Fruit fly (Drosophila melanogaster) whole organism, prepupa: ENCODE results near the gene CG42353.

ENCODE experiments used
- Blimp-1 ChIP-seq: fragments of 200-800 bp; sonication (Bioruptor generic); optimal IDR thresholded peaks from 3 replicates; lab custom pipeline; 2017; ENCODE audit warnings: missing biosample characterization, missing genetic modification characterization, mild to moderate bottlenecking, moderate library complexity, missing genetic modification reagents
- CG10669 ChIP-seq: fragments of 200-800 bp; sonication (Bioruptor generic); optimal IDR thresholded peaks from 3 replicates; lab custom pipeline; 2018; ENCODE audit warnings: missing biosample characterization, mild to moderate bottlenecking, missing genetic modification characterization, moderate library complexity
- CG11762 ChIP-seq: fragments of 200-800 bp; sonication (Bioruptor generic); optimal IDR thresholded peaks from 3 replicates; lab custom pipeline; 2016; ENCODE audit warnings: missing biosample characterization, missing genetic modification characterization; ENCODE audit not compliant: insufficient read depth
- CG11902 ChIP-seq: fragments of 200-800 bp; sonication (Bioruptor generic); optimal IDR thresholded peaks from 3 replicates; lab custom pipeline; 2016; ENCODE audit warnings: missing biosample characterization, missing genetic modification characterization
- CG15336 ChIP-seq: fragments of 200-800 bp; sonication (Bioruptor generic); IDR thresholded peaks from 2 replicates; pipeline ENCODE4 v1.3.6; 2022; ENCODE audit warnings: missing biosample characterization, missing genetic modification characterization
- CG16779 ChIP-seq: fragments of 200-800 bp; sonication (Bioruptor generic); optimal IDR thresholded peaks from 3 replicates; lab custom pipeline; 2017; ENCODE audit warnings: missing biosample characterization, mild to moderate bottlenecking, missing genetic modification characterization
- CG3032 ChIP-seq: fragments of 200-800 bp; optimal IDR thresholded peaks from 2 replicates; lab custom pipeline; 2019; ENCODE audit warnings: missing biosample characterization, mild to moderate bottlenecking, missing genetic modification characterization, moderate library complexity
- CG31627 ChIP-seq: fragments of 200-800 bp; sonication (Bioruptor generic); optimal IDR thresholded peaks from 3 replicates; lab custom pipeline; 2016; ENCODE audit warnings: missing biosample characterization, missing genetic modification characterization
- CG32006 ChIP-seq: fragments of 200-800 bp; sonication (Bioruptor generic); optimal IDR thresholded peaks from 3 replicates; lab custom pipeline; 2017; ENCODE audit warnings: missing biosample characterization, mild to moderate bottlenecking, missing genetic modification characterization
- CG34406 ChIP-seq: fragments of 200-800 bp; sonication (Bioruptor generic); optimal IDR thresholded peaks from 3 replicates; lab custom pipeline; 2016; ENCODE audit warnings: missing biosample characterization, missing genetic modification characterization
- CG3919 ChIP-seq: fragments of 200-800 bp; sonication (Bioruptor generic); optimal IDR thresholded peaks from 3 replicates; lab custom pipeline; 2016; ENCODE audit warnings: missing biosample characterization, missing genetic modification characterization
- CG4318 ChIP-seq: fragments of 200-800 bp; sonication (Bioruptor generic); optimal IDR thresholded peaks from 3 replicates; lab custom pipeline; 2017; ENCODE audit warnings: missing biosample characterization, mild to moderate bottlenecking, missing genetic modification characterization
- CG6163 ChIP-seq: fragments of 200-800 bp; sonication (Bioruptor generic); IDR thresholded peaks from 3 replicates; pipeline ENCODE4 v1.3.6; 2022; ENCODE audit warnings: missing biosample characterization, missing genetic modification characterization
- CG6276 ChIP-seq: fragments of 200-800 bp; sonication (Bioruptor generic); optimal IDR thresholded peaks from 2 replicates; lab custom pipeline; 2017; ENCODE audit warnings: missing biosample characterization, mild to moderate bottlenecking, missing genetic modification characterization
- CG6792 ChIP-seq: fragments of 200-800 bp; sonication (Bioruptor generic); optimal IDR thresholded peaks from 3 replicates; lab custom pipeline; 2016; ENCODE audit warnings: missing biosample characterization, missing genetic modification characterization
- CG6808 ChIP-seq: fragments of 200-800 bp; sonication (Bioruptor generic); optimal IDR thresholded peaks from 3 replicates; lab custom pipeline; 2017; ENCODE audit warnings: missing biosample characterization, missing genetic modification characterization, mild to moderate bottlenecking, moderate library complexity, missing genetic modification reagents
- CG6854 ChIP-seq: fragments of 200-800 bp; sonication (Bioruptor generic); optimal IDR thresholded peaks from 2 replicates; lab custom pipeline; 2017; ENCODE audit warnings: missing biosample characterization, mild to moderate bottlenecking, missing genetic modification characterization
- CG8119 ChIP-seq: fragments of 200-800 bp; sonication (Bioruptor generic); IDR thresholded peaks from 3 replicates; pipeline ENCODE4 v1.3.6; 2022; ENCODE audit warnings: missing biosample characterization, missing genetic modification characterization
- CG8319 ChIP-seq: fragments of 200-800 bp; sonication (Bioruptor generic); optimal IDR thresholded peaks from 3 replicates; lab custom pipeline; 2016; ENCODE audit warnings: missing biosample characterization, missing genetic modification characterization
- CG8632 ChIP-seq: fragments of 200-800 bp; sonication (Bioruptor generic); optimal IDR thresholded peaks from 3 replicates; lab custom pipeline; 2016; ENCODE audit warnings: missing biosample characterization, missing genetic modification characterization
- Eip78C ChIP-seq: fragments of 200-800 bp; sonication (Bioruptor generic); peaks from one replicate; lab custom pipeline; 2016; ENCODE audit warnings: missing biosample characterization, missing genetic modification characterization
- Eip93F ChIP-seq: fragments of 200-800 bp; sonication (Bioruptor generic); optimal IDR thresholded peaks from 2 replicates; lab custom pipeline; 2016; ENCODE audit warnings: missing biosample characterization, mild to moderate bottlenecking, missing genetic modification characterization
- Ets21C ChIP-seq: fragments of 200-800 bp; sonication (Bioruptor generic); optimal IDR thresholded peaks from 3 replicates; lab custom pipeline; 2016; ENCODE audit warnings: missing biosample characterization, missing genetic modification characterization
- Ets96B ChIP-seq: fragments of 200-800 bp; optimal IDR thresholded peaks from 2 replicates; lab custom pipeline; 2019; ENCODE audit warnings: missing biosample characterization, mild to moderate bottlenecking, missing genetic modification characterization, moderate library complexity
- Gug ChIP-seq: fragments of 200-800 bp; sonication (Bioruptor generic); IDR thresholded peaks from 2 replicates; pipeline ENCODE4 v1.3.6; 2022; ENCODE audit warnings: missing biosample characterization, missing genetic modification characterization
- Hr38 ChIP-seq: sonication (Bioruptor generic); optimal IDR thresholded peaks from 2 replicates; lab custom pipeline; 2016; ENCODE audit warnings: missing biosample characterization, missing genetic modification characterization
- Hr39 ChIP-seq: fragments of 200-800 bp; sonication (Bioruptor generic); optimal IDR thresholded peaks from 2 replicates; lab custom pipeline; 2016; ENCODE audit warnings: missing biosample characterization, missing genetic modification characterization
- Hr4 ChIP-seq: fragments of 200-800 bp; sonication (Bioruptor generic); optimal IDR thresholded peaks from 3 replicates; lab custom pipeline; 2016; ENCODE audit warnings: missing biosample characterization, missing genetic modification characterization
- Lpt ChIP-seq: fragments of 200-800 bp; sonication (Bioruptor generic); optimal IDR thresholded peaks from 3 replicates; lab custom pipeline; 2016; ENCODE audit warnings: missing biosample characterization, missing genetic modification characterization
- Met ChIP-seq: fragments of 200-800 bp; sonication (Bioruptor generic); optimal IDR thresholded peaks from 3 replicates; lab custom pipeline; 2016; ENCODE audit warnings: missing biosample characterization, missing genetic modification characterization
- Smox ChIP-seq: fragments of 200-800 bp; sonication (Bioruptor generic); optimal IDR thresholded peaks from 3 replicates; lab custom pipeline; 2016; ENCODE audit warnings: missing biosample characterization, missing genetic modification characterization
- Sox102F ChIP-seq: fragments of 200-800 bp; sonication (Bioruptor generic); optimal IDR thresholded peaks from 2 replicates; lab custom pipeline; 2016; ENCODE audit warnings: missing biosample characterization, mild to moderate bottlenecking, missing genetic modification characterization
- Sox15 ChIP-seq: fragments of 200-800 bp; sonication (Bioruptor generic); optimal IDR thresholded peaks from 3 replicates; lab custom pipeline; 2016; ENCODE audit warnings: missing biosample characterization, missing genetic modification characterization
- achi ChIP-seq: fragments of 200-800 bp; sonication (Bioruptor generic); optimal IDR thresholded peaks from 3 replicates; lab custom pipeline; 2016; ENCODE audit warnings: missing biosample characterization, missing genetic modification characterization
- acj6 ChIP-seq: fragments of 200-800 bp; sonication (Bioruptor generic); optimal IDR thresholded peaks from 3 replicates; lab custom pipeline; 2016; ENCODE audit warnings: missing biosample characterization, missing genetic modification characterization
- dsx ChIP-seq: fragments of 200-800 bp; optimal IDR thresholded peaks from 3 replicates; lab custom pipeline; 2019; ENCODE audit warnings: missing biosample characterization, mild to moderate bottlenecking, missing genetic modification characterization, moderate library complexity; ENCODE audit not compliant: poor library complexity, severe bottlenecking
- eg ChIP-seq: fragments of 200-800 bp; sonication (Bioruptor generic); IDR thresholded peaks from 3 replicates; pipeline ENCODE4 v1.3.6; 2022; ENCODE audit warnings: missing biosample characterization, missing genetic modification characterization
- esn ChIP-seq: fragments of 200-800 bp; sonication (Bioruptor generic); optimal IDR thresholded peaks from 2 replicates; lab custom pipeline; 2016; ENCODE audit warnings: missing biosample characterization, mild to moderate bottlenecking, missing genetic modification characterization, moderate library complexity
- fd59A ChIP-seq: fragments of 200-800 bp; sonication (Bioruptor generic); optimal IDR thresholded peaks from 2 replicates; lab custom pipeline; 2017; ENCODE audit warnings: missing biosample characterization, mild to moderate bottlenecking, missing genetic modification characterization, missing genetic modification reagents
- fd85E ChIP-seq: fragments of 200-800 bp; sonication (Bioruptor generic); optimal IDR thresholded peaks from 3 replicates; lab custom pipeline; 2016; ENCODE audit warnings: missing biosample characterization, missing genetic modification characterization
- fkh ChIP-seq: fragments of 200-800 bp; sonication (Bioruptor generic); optimal IDR thresholded peaks from 3 replicates; lab custom pipeline; 2017; ENCODE audit warnings: missing biosample characterization, mild to moderate bottlenecking, missing genetic modification characterization, moderate library complexity
- pdm3 ChIP-seq: fragments of 200-800 bp; sonication (Bioruptor generic); optimal IDR thresholded peaks from 3 replicates; lab custom pipeline; 2016; ENCODE audit warnings: missing biosample characterization, missing genetic modification characterization
- salr ChIP-seq, 2 experiments: fragments of 200-800 bp; sonication (Bioruptor generic); optimal IDR thresholded peaks; 3 replicates each; lab custom pipeline; 2016 to 2018; ENCODE audit warnings: missing biosample characterization in 2 of 2, missing genetic modification characterization in 2 of 2, mild to moderate bottlenecking in 1 of 2
- spab ChIP-seq: fragments of 200-800 bp; sonication (Bioruptor generic); optimal IDR thresholded peaks from 2 replicates; lab custom pipeline; 2017; ENCODE audit warnings: missing biosample characterization, mild to moderate bottlenecking, missing genetic modification characterization, missing genetic modification reagents
- ss ChIP-seq, 2 experiments: fragments of 200-800 bp; sonication (Bioruptor generic); optimal IDR thresholded peaks; 2 replicates in 1 of 2; 3 replicates in 1 of 2; lab custom pipeline; 2017 to 2018; ENCODE audit warnings: mild to moderate bottlenecking in 2 of 2, missing biosample characterization in 2 of 2, missing genetic modification characterization in 2 of 2, moderate library complexity in 1 of 2
- svp ChIP-seq: fragments of 200-800 bp; sonication (Bioruptor generic); peaks from one replicate; lab custom pipeline; 2016; ENCODE audit warnings: missing biosample characterization, missing genetic modification characterization
- vri ChIP-seq: fragments of 200-800 bp; sonication (Bioruptor generic); optimal IDR thresholded peaks from 3 replicates; lab custom pipeline; 2016; ENCODE audit warnings: missing biosample characterization, mild to moderate bottlenecking, missing genetic modification characterization

The CG42353 gene

dm6 chrX:16140603-16141002 lies 35.9 kb upstream of the CG42353 start (continued):
- TF ChIP-seq dsx (GFP tag; lab: Kevin White, UChicago) = peak; percentile 41
- TF ChIP-seq Blimp-1 = no peak
- peak; percentile 64 to 74 for TF ChIP-seq ss (GFP tag; optimal IDR thresholded peaks at IDR 0.05; lab: Kevin White, UChicago)
- TF ChIP-seq salr (GFP tag; optimal IDR thresholded peaks at IDR 0.05; lab: Kevin White, UChicago) = peak in 1 of 2 experiments; percentile 49
- peak; percentile 41 for TF ChIP-seq CG4318 (GFP tag; lab: Kevin White, UChicago)
- TF ChIP-seq Eip93F (GFP tag; lab: Kevin White, UChicago) = no peak
- TF ChIP-seq spab (GFP tag; lab: Kevin White, UChicago) = peak; percentile 60
- TF ChIP-seq Ets21C (GFP tag; lab: Kevin White, UChicago) = no peak
- TF ChIP-seq pdm3 = peak; percentile 48
- TF ChIP-seq Hr38 (GFP tag; lab: Kevin White, UChicago) = no peak
- TF ChIP-seq Smox (GFP tag; lab: Kevin White, UChicago) = no peak
- TF ChIP-seq Lpt (GFP tag; lab: Kevin White, UChicago) = no peak
- peak; percentile 67 for TF ChIP-seq fd59A (GFP tag; lab: Kevin White, UChicago)
- peak; percentile 43 for TF ChIP-seq fkh (GFP tag; lab: Kevin White, UChicago)
- TF ChIP-seq CG11762 (GFP tag; lab: Kevin White, UChicago) = peak; percentile 41
- no peak for TF ChIP-seq Sox102F (GFP tag; lab: Kevin White, UChicago)
- TF ChIP-seq CG8632 (GFP tag; lab: Kevin White, UChicago) = peak; percentile 7
- no peak for TF ChIP-seq vri (GFP tag; lab: Kevin White, UChicago)
- no peak for TF ChIP-seq CG8319 (GFP tag; lab: Kevin White, UChicago)
- no peak for TF ChIP-seq CG11902
- TF ChIP-seq CG32006 (GFP tag; lab: Kevin White, UChicago) = peak; percentile 79
- TF ChIP-seq Sox15 (GFP tag; lab: Kevin White, UChicago) = no peak
- peak; percentile 23; the same call in 1 of the 2 replicates for TF ChIP-seq CG15336 (GFP tag; lab: Robert Waterston, UW)
- TF ChIP-seq Gug (GFP tag; lab: Robert Waterston, UW) = no peak
- no peak for TF ChIP-seq eg
- TF ChIP-seq esn (GFP tag; lab: Kevin White, UChicago) = no peak
- peak; percentile 75 for TF ChIP-seq CG6808 (GFP tag; lab: Kevin White, UChicago)
- TF ChIP-seq, all 60 proteins: peak for 35

- TF ChIP-seq eg = 0 out of 3 replicates have a peak, but pooled peaks have one; percentile 31
- peak; percentile 17 for TF ChIP-seq spab (GFP tag; lab: Kevin White, UChicago)
- TF ChIP-seq CG6854 = no peak
- TF ChIP-seq dsx (GFP tag; lab: Kevin White, UChicago) = no peak
- TF ChIP-seq CG10669 (GFP tag; lab: Kevin White, UChicago) = peak; percentile 27
- peak; percentile 37 for TF ChIP-seq Hr4 (GFP tag; lab: Kevin White, UChicago)
- peak; percentile 46; the same call in 1 of the 2 replicates for TF ChIP-seq CG15336 (GFP tag; lab: Robert Waterston, UW)
- peak; percentile 25 for TF ChIP-seq CG6792 (GFP tag; lab: Kevin White, UChicago)
- TF ChIP-seq ss (GFP tag; optimal IDR thresholded peaks at IDR 0.05; lab: Kevin White, UChicago) = no peak
- peak; percentile 29 for TF ChIP-seq CG6276 (GFP tag; lab: Kevin White, UChicago)
- TF ChIP-seq fd85E (GFP tag; lab: Kevin White, UChicago) = no peak
- TF ChIP-seq svp (GFP tag; lab: Kevin White, UChicago) = peak; percentile 70
- peak; percentile 14 for TF ChIP-seq Ets96B (tag; lab: Kevin White, UChicago)
- TF ChIP-seq CG16779 (tag; lab: Kevin White, UChicago) = no peak
- peak; percentile 82 for TF ChIP-seq Eip78C
- peak; percentile 46 for TF ChIP-seq achi (GFP tag; lab: Kevin White, UChicago)
- TF ChIP-seq CG31627 (GFP tag; lab: Kevin White, UChicago) = peak; percentile 27
- peak; percentile 44; the same call in 2 of the 3 replicates for TF ChIP-seq CG8119
- peak; percentile 27 for TF ChIP-seq CG34406 (GFP tag; lab: Kevin White, UChicago)
- peak; percentile 38 for TF ChIP-seq CG3919 (GFP tag; lab: Kevin White, UChicago)
- TF ChIP-seq CG6163 (GFP tag; lab: Robert Waterston, UW) = peak; percentile 43; the same call in 1 of the 3 replicates
- peak; percentile 45 for TF ChIP-seq acj6 (GFP tag; lab: Kevin White, UChicago)
- TF ChIP-seq Met (GFP tag; lab: Kevin White, UChicago) = peak; percentile 41
- TF ChIP-seq CG11762 (GFP tag; lab: Kevin White, UChicago) = no peak
- TF ChIP-seq pdm3 = peak; percentile 35
- TF ChIP-seq CG3032 (tag; lab: Kevin White, UChicago) = peak; percentile 24
- peak; percentile 29 for TF ChIP-seq Ets21C (GFP tag; lab: Kevin White, UChicago)
- peak; percentile 2 for TF ChIP-seq CG6808 (GFP tag; lab: Kevin White, UChicago)
- TF ChIP-seq Sox15 (GFP tag; lab: Kevin White, UChicago) = no peak
- TF ChIP-seq Hr39 = peak; percentile 50
- no peak for TF ChIP-seq Lpt (GFP tag; lab: Kevin White, UChicago)
- no peak for TF ChIP-seq Eip93F (GFP tag; lab: Kevin White, UChicago)
- peak; percentile 53 for TF ChIP-seq CG32006 (GFP tag; lab: Kevin White, UChicago)
- TF ChIP-seq Blimp-1 = no peak
Measured at dm6 chrX:16139030-16139429, 34.3 kb upstream of the CG42353 start.
